Worm (Caenorhabditis elegans) whole organism, L3 larva: ENCODE measurements around the gene F53B1.3.

Experiments used
- R02D3.7 ChIP-seq: fragments of 150-350 bp; optimal IDR thresholded peaks from 2 replicates; lab custom pipeline; 2014; ENCODE audit warnings: missing biosample characterization, missing genetic modification characterization
- ZK546.5 ChIP-seq: sonication (generic microtip); optimal IDR thresholded peaks from 2 replicates; lab custom pipeline; 2017; ENCODE audit warnings: missing biosample characterization, missing genetic modification characterization
- aly-2 ChIP-seq: fragments of 150-350 bp; optimal IDR thresholded peaks from 2 replicates; lab custom pipeline; 2014; ENCODE audit warnings: missing biosample characterization, missing genetic modification characterization
- ama-1 ChIP-seq: fragments of 150-350 bp; optimal IDR thresholded peaks from 2 replicates; lab custom pipeline; 2018
- ceh-16 ChIP-seq: sonication (generic microtip); optimal IDR thresholded peaks from 2 replicates; lab custom pipeline; 2017; ENCODE audit warnings: missing biosample characterization, missing genetic modification characterization
- ceh-28 ChIP-seq: fragments of 150-350 bp; optimal IDR thresholded peaks from 2 replicates; lab custom pipeline; 2014; ENCODE audit warnings: missing biosample characterization, missing genetic modification reagents, missing genetic modification characterization
- ceh-82 ChIP-seq: fragments of 150-350 bp; optimal IDR thresholded peaks from 2 replicates; lab custom pipeline; 2014; ENCODE audit warnings: missing biosample characterization, missing genetic modification characterization
- ceh-9 ChIP-seq: sonication (generic microtip); optimal IDR thresholded peaks from 2 replicates; lab custom pipeline; 2018; ENCODE audit warnings: missing biosample characterization, missing genetic modification characterization
- daf-12 ChIP-seq: fragments of 150-350 bp; optimal IDR thresholded peaks from 2 replicates; lab custom pipeline; 2014; ENCODE audit warnings: missing biosample characterization, missing genetic modification reagents, missing genetic modification characterization
- egl-27 ChIP-seq: sonication (generic microtip); optimal IDR thresholded peaks from 4 replicates; lab custom pipeline; 2017; ENCODE audit warnings: missing biosample characterization, missing genetic modification reagents, missing genetic modification characterization
- egl-5 ChIP-seq: fragments of 150-350 bp; optimal IDR thresholded peaks from 2 replicates; lab custom pipeline; 2017; ENCODE audit warnings: missing biosample characterization, missing genetic modification reagents, missing genetic modification characterization, inconsistent platforms
- elt-1 ChIP-seq: fragments of 150-350 bp; optimal IDR thresholded peaks from 2 replicates; lab custom pipeline; 2014; ENCODE audit warnings: missing biosample characterization, missing genetic modification characterization
- elt-3 ChIP-seq, 3 experiments: fragments of 150-350 bp in 1 of 3; sonication (generic microtip) in 2 of 3; optimal IDR thresholded peaks; 2 replicates in 2 of 3; 4 replicates in 1 of 3; lab custom pipeline; 2014 to 2017; ENCODE audit warnings: missing biosample characterization in 3 of 3, missing genetic modification characterization in 3 of 3
- eor-1 ChIP-seq, 2 experiments: fragments of 150-350 bp; optimal IDR thresholded peaks; 2 replicates each; lab custom pipeline; 2014 to 2018; ENCODE audit warnings: missing biosample characterization in 2 of 2, missing genetic modification characterization in 2 of 2
- fkh-10 ChIP-seq: sonication (generic microtip); optimal IDR thresholded peaks from 2 replicates; lab custom pipeline; 2017; ENCODE audit warnings: missing biosample characterization, missing genetic modification reagents, missing genetic modification characterization
- fkh-2 ChIP-seq: fragments of 150-350 bp; optimal IDR thresholded peaks from 2 replicates; lab custom pipeline; 2014; ENCODE audit warnings: missing biosample characterization, missing genetic modification reagents, missing genetic modification characterization
- fos-1 ChIP-seq: fragments of 150-350 bp; optimal IDR thresholded peaks from 2 replicates; lab custom pipeline; 2014; ENCODE audit warnings: missing biosample characterization, missing genetic modification characterization
- hmg-11 ChIP-seq: sonication (generic microtip); optimal IDR thresholded peaks from 2 replicates; lab custom pipeline; 2016; ENCODE audit warnings: missing genetic modification characterization, missing compliant biosample characterization
- jun-1 ChIP-seq: fragments of 150-350 bp; optimal IDR thresholded peaks from 2 replicates; lab custom pipeline; 2014; ENCODE audit warnings: missing biosample characterization, missing genetic modification reagents, missing genetic modification characterization
- lin-15B ChIP-seq: fragments of 150-350 bp; optimal IDR thresholded peaks from 2 replicates; lab custom pipeline; 2014; ENCODE audit warnings: missing biosample characterization, missing genetic modification characterization
- lin-39 ChIP-seq: fragments of 150-350 bp; optimal IDR thresholded peaks from 2 replicates; lab custom pipeline; 2018; ENCODE audit warnings: missing biosample characterization, missing genetic modification reagents, missing genetic modification characterization
- lsy-12 ChIP-seq: sonication (generic microtip); optimal IDR thresholded peaks from 2 replicates; lab custom pipeline; 2016; ENCODE audit warnings: mild to moderate bottlenecking, missing genetic modification characterization, missing compliant biosample characterization
- mml-1 ChIP-seq: fragments of 150-350 bp; sonication (generic microtip); optimal IDR thresholded peaks from 3 replicates; lab custom pipeline; 2014; ENCODE audit warnings: missing biosample characterization, missing genetic modification characterization
- nfya-1 ChIP-seq: sonication (generic microtip); optimal IDR thresholded peaks from 2 replicates; lab custom pipeline; 2017; ENCODE audit warnings: missing genetic modification characterization, mild to moderate bottlenecking, missing compliant biosample characterization, antibody characterized with exemption, moderate library complexity; ENCODE audit not compliant: insufficient read depth
- nhr-11 ChIP-seq: fragments of 150-350 bp; optimal IDR thresholded peaks from 2 replicates; lab custom pipeline; 2014; ENCODE audit warnings: missing biosample characterization, missing genetic modification characterization
- nhr-23 ChIP-seq: fragments of 150-350 bp; optimal IDR thresholded peaks from 2 replicates; lab custom pipeline; 2014; ENCODE audit warnings: missing biosample characterization, missing genetic modification reagents, missing genetic modification characterization
- nhr-237 ChIP-seq: fragments of 150-350 bp; optimal IDR thresholded peaks from 2 replicates; lab custom pipeline; 2014; ENCODE audit warnings: missing biosample characterization, missing genetic modification characterization
- nhr-25 ChIP-seq: sonication (generic microtip); optimal IDR thresholded peaks from 2 replicates; lab custom pipeline; 2017; ENCODE audit warnings: missing biosample characterization, missing genetic modification characterization
- nhr-28 ChIP-seq: fragments of 150-350 bp; optimal IDR thresholded peaks from 2 replicates; lab custom pipeline; 2014; ENCODE audit warnings: missing biosample characterization, missing genetic modification characterization
- nhr-43 ChIP-seq: sonication (generic microtip); optimal IDR thresholded peaks from 2 replicates; lab custom pipeline; 2016; ENCODE audit warnings: mild to moderate bottlenecking, missing genetic modification characterization, missing compliant biosample characterization; ENCODE audit not compliant: poor library complexity, severe bottlenecking
- nhr-67 ChIP-seq: fragments of 150-350 bp; optimal IDR thresholded peaks from 2 replicates; lab custom pipeline; 2014; ENCODE audit warnings: missing biosample characterization, missing genetic modification characterization
- nhr-76 ChIP-seq: fragments of 150-350 bp; sonication (generic microtip); optimal IDR thresholded peaks from 5 replicates; lab custom pipeline; 2014; ENCODE audit warnings: missing biosample characterization, missing genetic modification characterization
- nhr-77 ChIP-seq: fragments of 150-350 bp; optimal IDR thresholded peaks from 2 replicates; lab custom pipeline; 2014; ENCODE audit warnings: missing biosample characterization, missing genetic modification characterization
- pha-4 ChIP-seq: fragments of 150-350 bp; optimal IDR thresholded peaks from 2 replicates; lab custom pipeline; 2014; ENCODE audit warnings: missing biosample characterization, missing genetic modification reagents, missing genetic modification characterization
- pqm-1 ChIP-seq: fragments of 150-350 bp; optimal IDR thresholded peaks from 2 replicates; lab custom pipeline; 2017; ENCODE audit warnings: missing biosample characterization, missing genetic modification characterization, inconsistent platforms
- skn-1 ChIP-seq: fragments of 150-350 bp; optimal IDR thresholded peaks from 2 replicates; lab custom pipeline; 2014; ENCODE audit warnings: missing biosample characterization, missing genetic modification characterization
- snpc-4 ChIP-seq: fragments of 150-350 bp; optimal IDR thresholded peaks from 2 replicates; lab custom pipeline; 2014; ENCODE audit warnings: missing biosample characterization, missing genetic modification characterization
- tbx-2 ChIP-seq: sonication (generic microtip); optimal IDR thresholded peaks from 2 replicates; lab custom pipeline; 2016; ENCODE audit warnings: mild to moderate bottlenecking, missing genetic modification characterization, missing compliant biosample characterization
- unc-39 ChIP-seq: sonication (generic microtip); optimal IDR thresholded peaks from 4 replicates; lab custom pipeline; 2017; ENCODE audit warnings: missing biosample characterization, missing genetic modification characterization
- unc-62 ChIP-seq: fragments of 150-350 bp; sonication (generic microtip); optimal IDR thresholded peaks from 4 replicates; lab custom pipeline; 2014; ENCODE audit warnings: missing biosample characterization, missing genetic modification reagents, missing genetic modification characterization
- ztf-11 ChIP-seq: fragments of 150-350 bp; optimal IDR thresholded peaks from 2 replicates; lab custom pipeline; 2014; ENCODE audit warnings: missing biosample characterization, missing genetic modification characterization
- ztf-4 ChIP-seq: fragments of 150-350 bp; optimal IDR thresholded peaks from 2 replicates; lab custom pipeline; 2014; ENCODE audit warnings: missing biosample characterization, missing genetic modification characterization

The F53B1.3 gene

DNA sequence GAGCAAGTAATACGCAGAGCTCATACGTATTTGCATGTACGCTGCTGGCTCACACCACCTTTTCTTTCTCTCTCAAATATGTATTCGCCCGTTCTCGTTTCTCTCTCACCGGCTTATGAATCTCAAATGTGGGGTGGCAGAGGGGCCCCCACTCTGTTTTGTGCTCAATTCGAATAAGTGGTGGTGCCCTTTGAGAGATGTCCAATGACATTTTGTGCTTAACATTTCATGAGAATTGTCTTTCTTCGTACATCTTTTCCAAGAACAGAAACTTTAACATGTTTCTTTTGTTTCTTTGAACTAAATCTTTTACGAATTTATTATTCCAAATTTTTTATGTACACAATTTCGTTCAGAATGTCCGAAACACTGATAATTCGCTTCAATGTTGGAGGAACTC is 21.4 kb upstream of the F53B1.3 start, which contains the start of gene F49H12.3:
TSS of gene F49H12.3 (plus strand) at position 357 of the 400 bp plus-strand sequence.
- TF ChIP-seq nhr-67, result no peak
- TF ChIP-seq nhr-237, result no peak
- no peak for TF ChIP-seq snpc-4 (tag; lab: Kevin White, UChicago)
- no peak for TF ChIP-seq fkh-10 (GFP tag; lab: Kevin White, UChicago)
- TF ChIP-seq hmg-11 (tag; lab: Kevin White, UChicago), result no peak
- no peak for TF ChIP-seq pha-4
- no peak for TF ChIP-seq nhr-77
- no peak for TF ChIP-seq lsy-12 (tag; lab: Kevin White, UChicago)

- TF ChIP-seq nhr-23 (tag; lab: Kevin White, UChicago) (no peak), ceh-28 (no peak), elt-3 (tag; optimal IDR thresholded peaks at IDR 0.05; lab: Kevin White, UChicago) (no peak), unc-62 (GFP tag; lab: Kevin White, UChicago) (no peak), ztf-4 (tag; lab: Kevin White, UChicago) (no peak), ama-1 (no peak), ceh-16 (tag; lab: Kevin White, UChicago) (no peak), nhr-77 (no peak), daf-12 (tag; lab: Kevin White, UChicago) (no peak), lin-15B (tag; lab: Kevin White, UChicago) (no peak), lsy-12 (tag; lab: Kevin White, UChicago) (no peak), aly-2 (tag; lab: Kevin White, UChicago) (no peak), ceh-82 (tag; lab: Kevin White, UChicago) (no peak), snpc-4 (tag; lab: Kevin White, UChicago) (no peak), nfya-1 (no peak), nhr-11 (tag; lab: Kevin White, UChicago) (no peak), nhr-25 (tag; lab: Kevin White, UChicago) (no peak), egl-27 (tag; lab: Kevin White, UChicago) (no peak), jun-1 (tag; lab: Kevin White, UChicago) (no peak), nhr-43 (tag; lab: Kevin White, UChicago) (no peak)
These were observed 20.4 kb upstream of the F53B1.3 start, which contains the start of gene F49H12.2 for ce11 chrX:2084988-2085387. Gene F49H12.2, plus strand, starts transcription at chrX:2085288.

DNA sequence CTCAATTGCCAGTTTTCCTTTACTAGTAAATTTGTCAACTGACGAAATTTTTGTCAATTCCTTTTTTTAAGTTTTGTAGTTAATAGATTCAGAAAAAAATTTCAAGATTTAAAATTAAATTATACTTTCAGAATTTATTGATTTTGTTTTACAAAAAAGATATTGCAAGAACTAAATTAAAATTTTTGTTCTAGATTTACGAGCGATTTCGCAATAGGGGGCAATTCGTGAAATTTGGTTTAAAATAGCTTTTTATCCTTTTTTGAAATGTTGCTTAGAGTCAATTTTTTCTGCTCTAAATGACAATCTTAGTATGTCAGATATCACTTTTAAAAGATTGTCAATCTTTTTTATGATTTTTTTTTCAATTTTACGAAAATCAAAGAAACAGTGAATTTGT is 19.9 kb upstream of the F53B1.3 start:
- no peak for TF ChIP-seq elt-3 (tag; optimal IDR thresholded peaks at IDR 0.05; lab: Kevin White, UChicago)
- TF ChIP-seq egl-27 (tag; lab: Kevin White, UChicago), result no peak
- TF ChIP-seq ceh-16 (tag; lab: Kevin White, UChicago), result no peak
- no peak for TF ChIP-seq snpc-4 (tag; lab: Kevin White, UChicago)
- no peak for TF ChIP-seq lsy-12 (tag; lab: Kevin White, UChicago)
- TF ChIP-seq ceh-9 (tag; lab: Kevin White, UChicago), result no peak
- no peak for TF ChIP-seq daf-12 (tag; lab: Kevin White, UChicago)
- TF ChIP-seq eor-1 (tag; optimal IDR thresholded peaks at IDR 0.05; lab: Kevin White, UChicago), result no peak

- TF ChIP-seq nhr-28 (tag; lab: Kevin White, UChicago) (no peak), ZK546.5 (tag; lab: Kevin White, UChicago) (no peak), eor-1 (tag; optimal IDR thresholded peaks at IDR 0.05; lab: Kevin White, UChicago) (no peak), nhr-76 (tag; lab: Kevin White, UChicago) (no peak), ceh-16 (tag; lab: Kevin White, UChicago) (no peak), snpc-4 (tag; lab: Kevin White, UChicago) (no peak), unc-62 (GFP tag; lab: Kevin White, UChicago) (no peak), mml-1 (no peak), nhr-23 (tag; lab: Kevin White, UChicago) (no peak), pqm-1 (tag; lab: Kevin White, UChicago) (no peak), egl-5 (tag; lab: Kevin White, UChicago) (no peak)
These were observed 17.7 kb upstream of the F53B1.3 start for ce11 chrX:2087716-2088115.

ce11 chrX:2089434-2089833 is 16.0 kb upstream of the F53B1.3 start, which contains the start of gene lsy-2:
Gene lsy-2, plus strand, starts transcription at chrX:2089704.
- no peak for TF ChIP-seq ztf-11
- no peak for TF ChIP-seq nhr-77
- TF ChIP-seq ama-1, result peak; percentile 51
- TF ChIP-seq lin-39, result peak; percentile 83
- TF ChIP-seq nhr-76 (tag; lab: Kevin White, UChicago), result no peak
- no peak for TF ChIP-seq R02D3.7 (tag; lab: Kevin White, UChicago)
- peak; percentile 10 for TF ChIP-seq jun-1 (tag; lab: Kevin White, UChicago)
- no peak for TF ChIP-seq daf-12 (tag; lab: Kevin White, UChicago)
- TF ChIP-seq tbx-2, result no peak
- TF ChIP-seq aly-2 (tag; lab: Kevin White, UChicago), result no peak
- TF ChIP-seq ZK546.5 (tag; lab: Kevin White, UChicago), result no peak
- TF ChIP-seq fos-1 (tag; lab: Kevin White, UChicago), result no peak
- no peak for TF ChIP-seq nhr-43 (tag; lab: Kevin White, UChicago)
- TF ChIP-seq fkh-2, result no peak
- no peak for TF ChIP-seq ceh-16 (tag; lab: Kevin White, UChicago)
- no peak for TF ChIP-seq unc-39
- no peak for TF ChIP-seq nhr-67
- peak; percentile 84 for TF ChIP-seq hmg-11 (tag; lab: Kevin White, UChicago)
- no peak for TF ChIP-seq elt-3 (tag; optimal IDR thresholded peaks at IDR 0.05; lab: Kevin White, UChicago)
- no peak for TF ChIP-seq elt-1 (tag; lab: Kevin White, UChicago)
- peak; percentile 88 for TF ChIP-seq nhr-25 (tag; lab: Kevin White, UChicago)
- no peak for TF ChIP-seq egl-27 (tag; lab: Kevin White, UChicago)
- peak; percentile 5 for TF ChIP-seq lsy-12 (tag; lab: Kevin White, UChicago)
- TF ChIP-seq skn-1, result no peak
- no peak for TF ChIP-seq nhr-11 (tag; lab: Kevin White, UChicago)
